Worm (Caenorhabditis elegans): ENCODE data around the gene srw-133.

srw-133 gene

DNA sequence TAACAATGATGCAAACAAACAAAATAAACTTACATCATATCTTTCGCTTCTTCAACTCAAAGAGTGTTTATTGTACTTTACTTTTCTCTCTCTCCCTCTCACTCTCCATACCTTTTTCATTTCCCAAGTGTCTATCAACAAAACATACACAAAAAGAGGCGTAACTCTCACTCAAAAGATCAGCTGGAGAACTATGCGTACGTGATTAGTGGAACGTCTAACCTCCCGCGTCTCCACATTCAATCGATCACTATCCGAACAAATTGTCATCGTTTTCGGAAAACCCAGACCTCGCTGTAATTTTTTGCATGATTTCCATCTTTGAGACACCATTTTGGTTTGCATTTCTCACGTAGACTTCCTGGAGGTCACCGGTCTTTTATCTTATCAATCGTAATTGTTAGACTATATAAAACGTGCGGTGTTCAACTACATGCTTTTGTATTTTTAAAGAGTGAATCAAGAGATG lies 17.0 kb upstream of the srw-133 start, which contains the start of gene nhr-57 (continued):
- TF ChIP-seq zip-4 (GFP tag; optimal IDR thresholded peaks at IDR 0.05) = no peak
- TF ChIP-seq nhr-12 (tag; optimal IDR thresholded peaks at IDR 0.05) = no peak
- no peak for TF ChIP-seq fkh-10 (GFP tag; optimal IDR thresholded peaks at IDR 0.05)
- peak; percentile 93 for TF ChIP-seq blmp-1 (tag; optimal IDR thresholded peaks at IDR 0.05)
- peak; percentile 51 for TF ChIP-seq fkh-8 (tag; optimal IDR thresholded peaks at IDR 0.05)
- no peak for TF ChIP-seq vab-15 (tag; optimal IDR thresholded peaks at IDR 0.05)
- TF ChIP-seq ceh-8 (GFP tag; optimal IDR thresholded peaks at IDR 0.05) = no peak
- TF ChIP-seq hpl-2 (GFP tag; optimal IDR thresholded peaks at IDR 0.05) = no peak
- TF ChIP-seq fos-1 (tag; optimal IDR thresholded peaks at IDR 0.05) = peak; percentile 64
- no peak for TF ChIP-seq lsy-2 (tag; optimal IDR thresholded peaks at IDR 0.05)
- TF ChIP-seq aly-2 (tag; optimal IDR thresholded peaks at IDR 0.05) = no peak
- TF ChIP-seq jun-1 (tag; optimal IDR thresholded peaks at IDR 0.05) = peak; percentile 26
- TF ChIP-seq ztf-11 (tag; optimal IDR thresholded peaks at IDR 0.05) = no peak
- TF ChIP-seq unc-30 (tag; optimal IDR thresholded peaks at IDR 0.05) = no peak
- no peak for TF ChIP-seq efl-3 (GFP tag; optimal IDR thresholded peaks at IDR 0.05)
- TF ChIP-seq mep-1 (tag; optimal IDR thresholded peaks at IDR 0.05) = peak; percentile 50
- peak; percentile 95 for TF ChIP-seq nhr-85 (tag)
- no peak for TF ChIP-seq tlp-1 (tag; optimal IDR thresholded peaks at IDR 0.05)
- TF ChIP-seq sup-37 (GFP tag; optimal IDR thresholded peaks at IDR 0.05) = peak; percentile 54
- TF ChIP-seq fkh-4 (tag; optimal IDR thresholded peaks at IDR 0.05; ENCODE audit: borderline replicate concordance) = no peak
- peak; percentile 45 for TF ChIP-seq pax-3 (tag; optimal IDR thresholded peaks at IDR 0.05)
- peak; percentile 29 to 66 for TF ChIP-seq lin-35 (GFP tag; optimal IDR thresholded peaks at IDR 0.05)
- no peak for TF ChIP-seq nhr-84 (tag; optimal IDR thresholded peaks at IDR 0.05)
- peak; percentile 20 for TF ChIP-seq unc-130 (tag; optimal IDR thresholded peaks at IDR 0.05)
- TF ChIP-seq hlh-4 (tag; optimal IDR thresholded peaks at IDR 0.05) = no peak
- peak in 2 of 3 experiments; percentile 16 to 44 for TF ChIP-seq dpl-1 (GFP tag; optimal IDR thresholded peaks at IDR 0.05)
- peak; percentile 79 for TF ChIP-seq nhr-90 (tag; optimal IDR thresholded peaks at IDR 0.05; ENCODE audit: poor library complexity)
- peak; percentile 92 for TF ChIP-seq nhr-20 (tag; optimal IDR thresholded peaks at IDR 0.05)
- TF ChIP-seq snu-23 (GFP tag; optimal IDR thresholded peaks at IDR 0.05) = peak; percentile 76
- TF ChIP-seq mdl-1 (tag; optimal IDR thresholded peaks at IDR 0.05) = peak in 1 of 2 experiments; percentile 77
- TF ChIP-seq nhr-77 (tag; optimal IDR thresholded peaks at IDR 0.05) = peak; percentile 83
- no peak for TF ChIP-seq mab-9 (GFP tag; IDR thresholded peaks at IDR 0.05)
- no peak for TF ChIP-seq unc-62 (GFP tag; optimal IDR thresholded peaks at IDR 0.05)
- TF ChIP-seq egl-27 (tag; optimal IDR thresholded peaks at IDR 0.05) = peak in 1 of 2 experiments; percentile 7

DNA sequence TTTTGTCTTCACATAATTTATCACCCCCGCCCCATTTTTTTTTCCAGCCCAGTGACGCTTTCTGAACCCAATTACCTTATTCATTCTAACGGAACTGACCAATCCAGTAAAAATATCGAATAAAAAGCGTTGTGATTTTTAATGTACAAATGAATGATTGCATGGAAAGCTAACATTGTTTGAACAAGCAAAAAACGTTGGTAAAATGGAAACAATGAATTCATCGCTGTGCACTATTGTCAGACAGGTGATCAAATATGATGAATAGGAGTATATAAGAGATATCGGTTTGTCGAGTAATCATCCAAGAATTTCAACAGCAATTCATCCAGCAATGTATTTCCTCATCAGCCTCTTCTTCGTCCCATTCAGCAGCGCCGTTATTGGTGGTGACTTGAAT lies 15.1 kb upstream of the srw-133 start, which contains the start of gene phat-4:
phat-4 (plus strand) TSS at position 301 of the 400 bp plus-strand sequence.
- TF ChIP-seq lin-35 (GFP tag; optimal IDR thresholded peaks at IDR 0.05) = no peak
- no peak for TF ChIP-seq C34B4.2 (tag; optimal IDR thresholded peaks at IDR 0.05)
- TF ChIP-seq unc-30 (tag; optimal IDR thresholded peaks at IDR 0.05) = no peak
- no peak for TF ChIP-seq fkh-4 (tag; optimal IDR thresholded peaks at IDR 0.05; ENCODE audit: borderline replicate concordance)
- no peak for TF ChIP-seq ztf-4 (tag; optimal IDR thresholded peaks at IDR 0.05)
- no peak for TF ChIP-seq unc-130 (tag; optimal IDR thresholded peaks at IDR 0.05)
- TF ChIP-seq nhr-76 (tag; optimal IDR thresholded peaks at IDR 0.05) = no peak
- TF ChIP-seq mef-2 (tag; optimal IDR thresholded peaks at IDR 0.05) = no peak
- TF ChIP-seq snu-23 (GFP tag; optimal IDR thresholded peaks at IDR 0.05) = no peak
- no peak for TF ChIP-seq C04F5.9 (tag; optimal IDR thresholded peaks at IDR 0.05)
- TF ChIP-seq tlp-1 (tag; optimal IDR thresholded peaks at IDR 0.05) = no peak
- TF ChIP-seq sptf-1 (tag; optimal IDR thresholded peaks at IDR 0.05) = no peak
- no peak for TF ChIP-seq alr-1 (tag; optimal IDR thresholded peaks at IDR 0.05; ENCODE audit: borderline replicate concordance)
- no peak for TF ChIP-seq nhr-20 (tag; optimal IDR thresholded peaks at IDR 0.05)
- TF ChIP-seq zag-1 (tag; optimal IDR thresholded peaks at IDR 0.05) = no peak
- TF ChIP-seq efl-1 (optimal IDR thresholded peaks at IDR 0.05) = no peak
- no peak for TF ChIP-seq efl-1 (GFP tag; optimal IDR thresholded peaks at IDR 0.05 in 1 of 2)
